Fruit fly (Drosophila melanogaster) whole organism: ENCODE data around the gene CG4367.

Experiments
- CG8478 ChIP-seq: fragments of >200 bp; optimal IDR thresholded peaks from 2 replicates; lab custom pipeline; 2018; ENCODE audit warnings: inconsistent platforms
- Dll ChIP-seq: fragments of >200 bp; optimal IDR thresholded peaks from 2 replicates; lab custom pipeline; 2017
- EcR ChIP-seq, 2 experiments: fragments of >200 bp; optimal IDR thresholded peaks; 2 replicates each; lab custom pipeline; 2017; ENCODE audit warnings: missing biosample characterization in 2 of 2, missing genetic modification characterization in 2 of 2, missing genetic modification reagents in 2 of 2
- pan ChIP-seq: fragments of >200 bp; optimal IDR thresholded peaks from 2 replicates; lab custom pipeline; 2017
- psq ChIP-seq: fragments of >200 bp; optimal IDR thresholded peaks from 2 replicates; lab custom pipeline; 2017
- usp ChIP-seq: fragments of >200 bp; optimal IDR thresholded peaks from 2 replicates; lab custom pipeline; 2017; ENCODE audit warnings: missing biosample characterization, missing genetic modification characterization, mixed read lengths

CG4367 gene

dm6 chr3R:20310905-20311304, 6.1 kb upstream of the CG4367 start:
- TF ChIP-seq psq (lab: Kevin White, UChicago): no peak
- TF ChIP-seq pan (lab: Kevin White, UChicago): no peak
- TF ChIP-seq EcR (GFP tag; optimal IDR thresholded peaks at IDR 0.05; lab: Kevin White, UChicago): no peak
- TF ChIP-seq CG8478 (lab: Kevin White, UChicago): no peak
- TF ChIP-seq Dll (lab: Kevin White, UChicago): no peak

DNA sequence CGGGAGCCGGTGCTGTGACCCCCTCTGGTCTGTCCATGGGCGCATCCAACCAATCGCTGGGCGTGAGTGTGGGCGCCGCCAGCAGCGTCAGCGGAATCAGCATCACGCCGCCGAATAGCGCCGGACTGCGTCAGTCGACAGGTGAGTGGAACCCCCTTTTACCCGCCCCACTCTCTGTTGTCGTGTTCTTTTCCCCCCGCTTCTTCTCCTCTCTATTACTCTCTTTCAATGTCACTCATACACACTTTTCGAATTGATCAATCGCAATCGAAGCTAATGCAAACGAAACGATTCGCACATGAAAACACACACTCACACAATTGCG, 5.7 kb upstream of the CG4367 start:
- TF ChIP-seq pan (lab: Kevin White, UChicago): no peak
- TF ChIP-seq EcR (GFP tag; optimal IDR thresholded peaks at IDR 0.05; lab: Kevin White, UChicago): no peak
- no peak for TF ChIP-seq CG8478 (lab: Kevin White, UChicago)
- TF ChIP-seq usp (GFP tag; lab: Kevin White, UChicago): no peak
- no peak for TF ChIP-seq psq (lab: Kevin White, UChicago)
- no peak for TF ChIP-seq Dll (lab: Kevin White, UChicago)

DNA sequence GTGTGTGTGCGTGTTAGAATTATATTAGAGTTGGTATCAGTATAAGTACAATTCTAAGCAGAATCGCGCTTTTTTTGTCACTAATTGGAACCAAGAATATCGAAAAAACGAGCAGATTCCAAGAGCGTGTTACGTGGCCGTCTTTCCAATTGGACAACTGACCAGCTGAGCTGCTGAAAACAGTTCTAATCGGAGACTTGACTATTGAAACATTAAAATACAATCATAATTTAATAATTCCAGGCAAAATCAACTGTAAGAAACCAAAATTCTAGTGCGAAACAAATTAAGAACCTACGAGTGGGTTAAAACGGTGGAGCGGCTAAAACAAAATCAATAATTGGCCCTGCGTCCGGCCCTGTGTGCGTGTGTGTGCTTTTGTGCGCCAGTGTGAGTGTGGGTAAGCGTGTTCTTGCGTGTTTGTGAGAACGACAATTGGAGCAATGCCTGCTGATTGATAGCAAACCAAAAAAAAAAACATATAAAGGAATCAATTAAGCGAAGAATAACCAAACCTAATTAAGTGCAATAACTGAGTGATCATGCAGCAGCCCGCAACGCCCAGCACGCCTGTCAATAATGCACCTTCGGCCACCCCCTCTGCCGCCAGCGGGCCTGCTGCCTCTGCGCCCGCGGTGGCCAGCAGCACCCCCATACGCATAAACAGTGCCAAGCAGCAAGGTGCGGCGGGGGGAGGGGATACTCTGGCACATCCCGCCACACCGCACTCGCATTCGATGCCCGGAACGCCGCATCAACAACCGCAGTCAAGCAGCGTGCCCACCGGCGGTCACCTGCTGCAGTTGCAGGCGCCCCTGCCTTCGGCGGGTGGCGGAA, 5.1 kb upstream of the CG4367 start:
- TF ChIP-seq EcR (GFP tag; optimal IDR thresholded peaks at IDR 0.05; lab: Kevin White, UChicago): no peak
- no peak for TF ChIP-seq CG8478 (lab: Kevin White, UChicago)
- no peak for TF ChIP-seq pan (lab: Kevin White, UChicago)
- no peak for TF ChIP-seq Dll (lab: Kevin White, UChicago)

- TF ChIP-seq Dll (lab: Kevin White, UChicago): no peak
These were observed 4.3 kb upstream of the CG4367 start, which contains the start of gene Orp8 for dm6 chr3R:20308972-20309660. Gene Orp8, plus strand, starts transcription at chr3R:20309344.

dm6 chr3R:20307487-20307971, 2.8 kb upstream of the CG4367 start, which contains the start of gene CG4362:
Gene CG4362, minus strand, starts transcription at chr3R:20307537.
- no peak for TF ChIP-seq usp (GFP tag; lab: Kevin White, UChicago)
- TF ChIP-seq psq (lab: Kevin White, UChicago): no peak
- TF ChIP-seq CG8478 (lab: Kevin White, UChicago): no peak
- no peak for TF ChIP-seq Dll (lab: Kevin White, UChicago)
- no peak for TF ChIP-seq EcR (GFP tag; optimal IDR thresholded peaks at IDR 0.05; lab: Kevin White, UChicago)
- no peak for TF ChIP-seq pan (lab: Kevin White, UChicago)

DNA sequence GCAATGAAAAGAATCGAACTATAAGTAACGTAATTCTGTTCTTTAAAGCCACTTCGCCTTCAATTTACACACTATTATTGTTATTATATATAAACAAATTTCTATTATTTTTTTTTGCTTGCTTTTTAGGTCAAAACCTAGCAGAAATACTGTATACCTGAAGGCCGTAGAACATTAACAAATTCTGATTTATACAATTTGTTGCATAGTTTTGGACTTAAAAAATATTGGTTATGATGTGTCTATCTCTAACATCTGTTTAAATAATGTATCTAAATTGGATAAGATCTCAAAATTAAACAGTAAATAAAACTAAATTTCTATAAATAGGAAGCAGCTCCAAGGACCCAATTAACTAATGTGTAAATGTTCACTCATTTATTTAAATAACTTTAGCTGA, 1.1 kb upstream of the CG4367 start:
- no peak for TF ChIP-seq psq (lab: Kevin White, UChicago)
- no peak for TF ChIP-seq usp (GFP tag; lab: Kevin White, UChicago)
- TF ChIP-seq Dll (lab: Kevin White, UChicago): no peak
- TF ChIP-seq CG8478 (lab: Kevin White, UChicago): no peak
- no peak for TF ChIP-seq pan (lab: Kevin White, UChicago)
- no peak for TF ChIP-seq EcR (GFP tag; optimal IDR thresholded peaks at IDR 0.05; lab: Kevin White, UChicago)

dm6 chr3R:20293661-20294060, 11.1 kb downstream of the CG4367 start:
- TF ChIP-seq pan (lab: Kevin White, UChicago): no peak
- no peak for TF ChIP-seq psq (lab: Kevin White, UChicago)
- TF ChIP-seq Dll (lab: Kevin White, UChicago): no peak
- no peak for TF ChIP-seq CG8478 (lab: Kevin White, UChicago)
- TF ChIP-seq EcR (GFP tag; optimal IDR thresholded peaks at IDR 0.05; lab: Kevin White, UChicago): no peak
- no peak for TF ChIP-seq usp (GFP tag; lab: Kevin White, UChicago)

- TF ChIP-seq usp (GFP tag; lab: Kevin White, UChicago): no peak
- TF ChIP-seq Dll (lab: Kevin White, UChicago): peak; percentile 71
These were observed 11.8 kb downstream of the CG4367 start for dm6 chr3R:20292880-20293491.

dm6 chr3R:20292030-20292879, 12.5 kb downstream of the CG4367 start:
- TF ChIP-seq psq (lab: Kevin White, UChicago): no peak
- no peak for TF ChIP-seq CG8478 (lab: Kevin White, UChicago)
- TF ChIP-seq Dll (lab: Kevin White, UChicago): no peak
- TF ChIP-seq pan (lab: Kevin White, UChicago): no peak
- no peak for TF ChIP-seq usp (GFP tag; lab: Kevin White, UChicago)
- TF ChIP-seq EcR (GFP tag; optimal IDR thresholded peaks at IDR 0.05; lab: Kevin White, UChicago): no peak

dm6 chr3R:20291594-20291993, 13.2 kb downstream of the CG4367 start:
- TF ChIP-seq psq (lab: Kevin White, UChicago) (no peak), EcR (GFP tag; optimal IDR thresholded peaks at IDR 0.05; lab: Kevin White, UChicago) (no peak), usp (GFP tag; lab: Kevin White, UChicago) (no peak), pan (lab: Kevin White, UChicago) (no peak), Dll (lab: Kevin White, UChicago) (no peak), CG8478 (lab: Kevin White, UChicago) (no peak)
